Fruit fly (Drosophila melanogaster) whole organism, pupa: ENCODE results near the gene Vm32E.
A peak's percentile ranks its signal among the peaks of the same experiment; 100 is the strongest.

Source experiments
- CG10348 ChIP-seq: fragments of 200-800 bp; sonication (Bioruptor generic); IDR thresholded peaks from 2 replicates; pipeline ENCODE4 v1.3.6; 2022; ENCODE audit warnings: missing biosample characterization, missing genetic modification characterization
- CG12605 ChIP-seq: fragments of 200-800 bp; sonication (Bioruptor generic); IDR thresholded peaks from 2 replicates; pipeline ENCODE4 v1.3.6; 2022; ENCODE audit warnings: missing biosample characterization, missing genetic modification characterization
- CG13204 ChIP-seq: fragments of 200-800 bp; sonication (Bioruptor generic); optimal IDR thresholded peaks from 2 replicates; lab custom pipeline; 2018; ENCODE audit warnings: missing biosample characterization, mild to moderate bottlenecking, missing genetic modification characterization, moderate library complexity
- CG14655 ChIP-seq: fragments of 200-800 bp; sonication (Bioruptor generic); optimal IDR thresholded peaks from 3 replicates; lab custom pipeline; 2017; ENCODE audit warnings: mild to moderate bottlenecking, missing biosample characterization, missing genetic modification reagents, missing genetic modification characterization
- CG15710 ChIP-seq: fragments of 200-800 bp; sonication (Bioruptor generic); optimal IDR thresholded peaks from 2 replicates; lab custom pipeline; 2018; ENCODE audit warnings: missing biosample characterization, mild to moderate bottlenecking, missing genetic modification characterization, moderate library complexity
- CG17806 ChIP-seq: fragments of 200-800 bp; sonication (Bioruptor generic); optimal IDR thresholded peaks from 2 replicates; lab custom pipeline; 2018; ENCODE audit warnings: missing biosample characterization, mild to moderate bottlenecking, missing genetic modification characterization, moderate library complexity
- CG32121 ChIP-seq: fragments of 200-800 bp; sonication (Bioruptor generic); IDR thresholded peaks from 2 replicates; pipeline ENCODE4 v1.3.6; 2022; ENCODE audit warnings: missing biosample characterization, missing genetic modification characterization
- CG34367 ChIP-seq: fragments of 200-800 bp; sonication (Bioruptor generic); optimal IDR thresholded peaks from 2 replicates; lab custom pipeline; 2018; ENCODE audit warnings: missing biosample characterization, mild to moderate bottlenecking, missing genetic modification characterization
- CG4496 ChIP-seq: fragments of 200-800 bp; sonication (Bioruptor generic); IDR thresholded peaks from 3 replicates; pipeline ENCODE4 v1.3.6; 2022; ENCODE audit warnings: missing biosample characterization, missing genetic modification characterization
- CG8159 ChIP-seq: fragments of 200-800 bp; sonication (Bioruptor generic); optimal IDR thresholded peaks from 3 replicates; lab custom pipeline; 2018; ENCODE audit warnings: missing biosample characterization, mild to moderate bottlenecking, missing genetic modification characterization, moderate library complexity
- CG8301 ChIP-seq: fragments of 200-800 bp; sonication (Bioruptor generic); optimal IDR thresholded peaks from 2 replicates; lab custom pipeline; 2018; ENCODE audit warnings: missing biosample characterization, mild to moderate bottlenecking, missing genetic modification characterization
- CG9948 ChIP-seq: fragments of 200-800 bp; sonication (Bioruptor generic); optimal IDR thresholded peaks from 2 replicates; lab custom pipeline; 2018; ENCODE audit warnings: missing biosample characterization, mild to moderate bottlenecking, missing genetic modification characterization, moderate library complexity
- D1 ChIP-seq: fragments of 200-800 bp; sonication (Bioruptor generic); optimal IDR thresholded peaks from 2 replicates; lab custom pipeline; 2018; ENCODE audit warnings: missing biosample characterization, mild to moderate bottlenecking, missing genetic modification characterization, moderate library complexity
- EcR ChIP-seq: fragments of 200-800 bp; sonication (Bioruptor generic); optimal IDR thresholded peaks from 3 replicates; lab custom pipeline; 2019; ENCODE audit warnings: missing biosample characterization, missing genetic modification characterization, mild to moderate bottlenecking, moderate library complexity, missing genetic modification reagents
- Ets98B ChIP-seq: fragments of 200-800 bp; sonication (Bioruptor generic); IDR thresholded peaks from 2 replicates; pipeline ENCODE4 v1.3.6; 2022; ENCODE audit warnings: missing biosample characterization, missing genetic modification characterization
- Pif1A ChIP-seq: fragments of 200-800 bp; sonication (Bioruptor generic); optimal IDR thresholded peaks from 3 replicates; lab custom pipeline; 2016; ENCODE audit warnings: missing biosample characterization, missing genetic modification characterization
- Pif1B ChIP-seq: fragments of 200-800 bp; sonication (Bioruptor generic); optimal IDR thresholded peaks from 3 replicates; lab custom pipeline; 2016; ENCODE audit warnings: missing biosample characterization, missing genetic modification characterization
- Snoo ChIP-seq: fragments of 200-800 bp; sonication (Bioruptor generic); optimal IDR thresholded peaks from 3 replicates; lab custom pipeline; 2017; ENCODE audit warnings: missing biosample characterization, mild to moderate bottlenecking, missing genetic modification characterization, inconsistent platforms
- fd96Ca ChIP-seq: fragments of 200-800 bp; sonication (Bioruptor generic); IDR thresholded peaks from 3 replicates; pipeline ENCODE4 v1.3.6; 2022; ENCODE audit warnings: missing biosample characterization, missing genetic modification characterization
- gl ChIP-seq: fragments of 200-800 bp; sonication (Bioruptor generic); optimal IDR thresholded peaks from 2 replicates; lab custom pipeline; 2018; ENCODE audit warnings: missing biosample characterization, mild to moderate bottlenecking, missing genetic modification characterization
- rn ChIP-seq: fragments of 200-800 bp; sonication (Bioruptor generic); IDR thresholded peaks from 2 replicates; pipeline ENCODE4 v1.3.6; 2022; ENCODE audit warnings: missing biosample characterization, missing genetic modification characterization

Vm32E gene

dm6 chr2L:11155166-11155958, 16.1 kb downstream of the Vm32E start, which contains the start of gene CG6287:
TSS of gene CG6287 (minus strand) at chr2L:11155721.
- TF ChIP-seq CG15710 (tag; lab: Kevin White, UChicago) (peak; percentile 90), Pif1B (GFP tag; lab: Kevin White, UChicago) (peak; percentile 86), CG14655 (GFP tag; lab: Kevin White, UChicago) (peak; percentile 94), CG34367 (tag; lab: Kevin White, UChicago) (peak; percentile 85), rn (GFP tag; lab: Robert Waterston, UW) (peak; percentile 94), fd96Ca (GFP tag; lab: Robert Waterston, UW) (peak; percentile 81), gl (tag; lab: Kevin White, UChicago) (peak; percentile 71), CG4496 (peak; percentile 98), D1 (peak; percentile 57), CG32121 (GFP tag; lab: Robert Waterston, UW) (peak; percentile 97), EcR (GFP tag; lab: Kevin White, UChicago) (peak; percentile 99), CG10348 (GFP tag; lab: Robert Waterston, UW) (peak; percentile 87), CG8159 (tag; lab: Kevin White, UChicago) (peak; percentile 92), Snoo (tag; lab: Kevin White, UChicago) (peak; percentile 93), CG8301 (peak; percentile 95), Ets98B (GFP tag; lab: Robert Waterston, UW) (peak; percentile 97), CG9948 (peak; percentile 92), CG17806 (tag; lab: Kevin White, UChicago) (peak; percentile 93), CG12605 (GFP tag; lab: Robert Waterston, UW) (peak; percentile 87), CG13204 (GFP tag; lab: Kevin White, UChicago) (no peak), Pif1A (GFP tag; lab: Kevin White, UChicago) (peak; percentile 94)

dm6 chr2L:11148969-11149368, 22.5 kb downstream of the Vm32E start, which contains the start of gene Gyc32E:
TSS of gene Gyc32E (minus strand) at chr2L:11149101.
- no peak for TF ChIP-seq CG13204 (GFP tag; lab: Kevin White, UChicago)
- no peak for TF ChIP-seq CG9948
- TF ChIP-seq gl (tag; lab: Kevin White, UChicago) = no peak
- TF ChIP-seq CG8159 (tag; lab: Kevin White, UChicago) = no peak
- no peak for TF ChIP-seq Pif1A (GFP tag; lab: Kevin White, UChicago)
- no peak for TF ChIP-seq CG32121 (GFP tag; lab: Robert Waterston, UW)
- no peak for TF ChIP-seq CG14655 (GFP tag; lab: Kevin White, UChicago)
- no peak for TF ChIP-seq CG12605 (GFP tag; lab: Robert Waterston, UW)
- no peak for TF ChIP-seq D1
- TF ChIP-seq Snoo (tag; lab: Kevin White, UChicago) = no peak
- TF ChIP-seq CG15710 (tag; lab: Kevin White, UChicago) = no peak
- TF ChIP-seq CG17806 (tag; lab: Kevin White, UChicago) = no peak
- no peak for TF ChIP-seq rn (GFP tag; lab: Robert Waterston, UW)
- no peak for TF ChIP-seq Ets98B (GFP tag; lab: Robert Waterston, UW)

dm6 chr2L:11145317-11145716, 26.1 kb downstream of the Vm32E start, which contains the start of gene CG31867:
TSS of gene CG31867 (minus strand) at chr2L:11145417.
- TF ChIP-seq CG4496 (no peak), CG8159 (tag; lab: Kevin White, UChicago) (no peak), CG17806 (tag; lab: Kevin White, UChicago) (no peak), fd96Ca (GFP tag; lab: Robert Waterston, UW) (no peak), CG9948 (no peak), Pif1B (GFP tag; lab: Kevin White, UChicago) (no peak), Pif1A (GFP tag; lab: Kevin White, UChicago) (no peak), CG13204 (GFP tag; lab: Kevin White, UChicago) (no peak), CG32121 (GFP tag; lab: Robert Waterston, UW) (no peak), CG15710 (tag; lab: Kevin White, UChicago) (no peak), Ets98B (GFP tag; lab: Robert Waterston, UW) (no peak), gl (tag; lab: Kevin White, UChicago) (no peak), CG12605 (GFP tag; lab: Robert Waterston, UW) (no peak), Snoo (tag; lab: Kevin White, UChicago) (no peak), D1 (no peak), EcR (GFP tag; lab: Kevin White, UChicago) (no peak)
- TF ChIP-seq, all 21 proteins: peak for 0

- TF ChIP-seq D1 (no peak), Ets98B (GFP tag; lab: Robert Waterston, UW) (no peak), CG8301 (no peak)
Measured at dm6 chr2L:11136093-11136492, 35.4 kb downstream of the Vm32E start, which contains the start of gene hgo. TSS of gene hgo (plus strand) at chr2L:11136393.

- TF ChIP-seq fd96Ca (GFP tag; lab: Robert Waterston, UW) = no peak
- no peak for TF ChIP-seq CG15710 (tag; lab: Kevin White, UChicago)
- no peak for TF ChIP-seq CG14655 (GFP tag; lab: Kevin White, UChicago)
- no peak for TF ChIP-seq CG17806 (tag; lab: Kevin White, UChicago)
- TF ChIP-seq Ets98B (GFP tag; lab: Robert Waterston, UW) = no peak
- TF ChIP-seq CG4496 = no peak
- no peak for TF ChIP-seq D1
- no peak for TF ChIP-seq rn (GFP tag; lab: Robert Waterston, UW)
- no peak for TF ChIP-seq EcR (GFP tag; lab: Kevin White, UChicago)
- TF ChIP-seq CG13204 (GFP tag; lab: Kevin White, UChicago) = no peak
- TF ChIP-seq CG8159 (tag; lab: Kevin White, UChicago) = no peak
- no peak for TF ChIP-seq CG10348 (GFP tag; lab: Robert Waterston, UW)
- TF ChIP-seq gl (tag; lab: Kevin White, UChicago) = no peak
Measured at dm6 chr2L:11130151-11131008, 41.1 kb downstream of the Vm32E start, which contains the start of the genes RfC38 and CG4751. TSS of gene RfC38 (minus strand) at chr2L:11130645. TSS of gene CG4751 (plus strand) at chr2L:11130737.
